Worm (Caenorhabditis elegans) whole organism, late embryonic: ENCODE results near the gene mltn-7.

Source experiments
- C38D4.7 ChIP-seq: fragments of 200-800 bp; sonication (Bioruptor generic); optimal IDR thresholded peaks from 2 replicates; lab custom pipeline; 2018; ENCODE audit warnings: mild to moderate bottlenecking, missing genetic modification characterization, moderate library complexity, missing compliant biosample characterization
- T23F11.4 ChIP-seq: fragments of 200-800 bp; sonication (Bioruptor generic); optimal IDR thresholded peaks from 2 replicates; lab custom pipeline; 2018; ENCODE audit warnings: mild to moderate bottlenecking, missing genetic modification characterization, missing compliant biosample characterization
- ceh-18 ChIP-seq: sonication (generic microtip); optimal IDR thresholded peaks from 2 replicates; lab custom pipeline; 2016; ENCODE audit warnings: missing genetic modification characterization, missing compliant biosample characterization
- ceh-31 ChIP-seq: sonication (generic microtip); optimal IDR thresholded peaks from 2 replicates; lab custom pipeline; 2016; ENCODE audit warnings: missing genetic modification characterization, missing compliant biosample characterization
- ceh-9 ChIP-seq: sonication (generic microtip); optimal IDR thresholded peaks from 2 replicates; lab custom pipeline; 2016; ENCODE audit warnings: mild to moderate bottlenecking, missing genetic modification characterization, inconsistent platforms, missing compliant biosample characterization
- dmd-4 ChIP-seq: sonication (generic microtip); optimal IDR thresholded peaks from 2 replicates; lab custom pipeline; 2016; ENCODE audit warnings: borderline replicate concordance, missing genetic modification characterization, missing compliant biosample characterization
- dve-1 ChIP-seq: sonication (generic microtip); optimal IDR thresholded peaks from 2 replicates; lab custom pipeline; 2017; ENCODE audit warnings: antibody characterized with exemption, mild to moderate bottlenecking, missing genetic modification characterization, missing compliant biosample characterization
- fax-1 ChIP-seq: sonication (generic microtip); optimal IDR thresholded peaks from 2 replicates; lab custom pipeline; 2016; ENCODE audit warnings: missing genotype, missing genetic modification characterization, missing compliant biosample characterization
- fkh-6 ChIP-seq: sonication (generic microtip); optimal IDR thresholded peaks from 2 replicates; lab custom pipeline; 2016; ENCODE audit warnings: missing genetic modification characterization, missing compliant biosample characterization
- gmeb-2 ChIP-seq: sonication (generic microtip); optimal IDR thresholded peaks from 2 replicates; lab custom pipeline; 2016; ENCODE audit warnings: missing genetic modification characterization, inconsistent platforms, missing compliant biosample characterization
- hlh-13 ChIP-seq: fragments of 200-800 bp; sonication (Bioruptor generic); optimal IDR thresholded peaks from 2 replicates; lab custom pipeline; 2018; ENCODE audit warnings: mild to moderate bottlenecking, missing genetic modification characterization, missing compliant biosample characterization
- hlh-15 ChIP-seq: sonication (generic microtip); optimal IDR thresholded peaks from 2 replicates; lab custom pipeline; 2016; ENCODE audit warnings: missing genetic modification characterization, missing compliant biosample characterization
- hlh-30 ChIP-seq: sonication (generic microtip); optimal IDR thresholded peaks from 2 replicates; lab custom pipeline; 2017; ENCODE audit warnings: antibody characterized with exemption, missing genetic modification characterization, missing compliant biosample characterization; ENCODE audit not compliant: insufficient read depth
- lim-6 ChIP-seq: sonication (generic microtip); optimal IDR thresholded peaks from 2 replicates; lab custom pipeline; 2016; ENCODE audit warnings: missing genetic modification characterization, missing compliant biosample characterization
- madf-2 ChIP-seq: sonication (generic microtip); optimal IDR thresholded peaks from 2 replicates; lab custom pipeline; 2017; ENCODE audit warnings: missing genetic modification characterization, missing compliant biosample characterization
- nfya-1 ChIP-seq: sonication (generic microtip); optimal IDR thresholded peaks from 2 replicates; lab custom pipeline; 2017; ENCODE audit warnings: missing genetic modification characterization, mild to moderate bottlenecking, missing compliant biosample characterization, antibody characterized with exemption, moderate library complexity
- nhr-232 ChIP-seq: sonication (generic microtip); optimal IDR thresholded peaks from 2 replicates; lab custom pipeline; 2016; ENCODE audit warnings: missing genetic modification characterization, missing compliant biosample characterization
- pag-3 ChIP-seq: sonication (generic microtip); optimal IDR thresholded peaks from 2 replicates; lab custom pipeline; 2016; ENCODE audit warnings: missing compliant biosample characterization, missing genetic modification characterization, borderline replicate concordance
- pax-1 ChIP-seq: fragments of 150-350 bp; optimal IDR thresholded peaks from 2 replicates; lab custom pipeline; 2014; ENCODE audit warnings: missing biosample characterization, missing genetic modification characterization
- pros-1 ChIP-seq: fragments of 150-350 bp; optimal IDR thresholded peaks from 2 replicates; lab custom pipeline; 2014; ENCODE audit warnings: missing biosample characterization, missing genetic modification reagents, missing genetic modification characterization
- ref-2 ChIP-seq: sonication (generic microtip); optimal IDR thresholded peaks from 2 replicates; lab custom pipeline; 2016; ENCODE audit warnings: missing genetic modification characterization, missing compliant biosample characterization
- rnt-1 ChIP-seq: sonication (generic microtip); optimal IDR thresholded peaks from 2 replicates; lab custom pipeline; 2016; ENCODE audit warnings: missing genetic modification characterization, missing compliant biosample characterization
- sox-2 ChIP-seq: fragments of 200-800 bp; sonication (Bioruptor generic); IDR thresholded peaks from 2 replicates; pipeline ENCODE4 v1.3.6; 2022; ENCODE audit warnings: missing genetic modification reagents, missing genetic modification characterization, missing compliant biosample characterization
- sox-4 ChIP-seq: sonication (generic microtip); optimal IDR thresholded peaks from 2 replicates; lab custom pipeline; 2017; ENCODE audit warnings: mild to moderate bottlenecking, missing genetic modification characterization, inconsistent platforms, missing compliant biosample characterization
- syd-9 ChIP-seq: sonication (generic microtip); optimal IDR thresholded peaks from 2 replicates; lab custom pipeline; 2016; ENCODE audit warnings: mild to moderate bottlenecking, missing genetic modification characterization, moderate library complexity, missing compliant biosample characterization
- tbx-2 ChIP-seq: sonication (generic microtip); optimal IDR thresholded peaks from 2 replicates; lab custom pipeline; 2016; ENCODE audit warnings: missing genetic modification characterization, missing compliant biosample characterization
- ttx-3 ChIP-seq: sonication (generic microtip); optimal IDR thresholded peaks from 2 replicates; lab custom pipeline; 2016; ENCODE audit warnings: missing genetic modification reagents, missing genetic modification characterization, missing compliant biosample characterization
- unc-55 ChIP-seq: sonication (generic microtip); optimal IDR thresholded peaks from 2 replicates; lab custom pipeline; 2017; ENCODE audit warnings: missing biosample characterization, missing genetic modification reagents, missing genetic modification characterization
- unc-86 ChIP-seq: sonication (generic microtip); optimal IDR thresholded peaks from 2 replicates; lab custom pipeline; 2016; ENCODE audit warnings: missing genetic modification characterization, missing compliant biosample characterization
- ztf-16 ChIP-seq: sonication (generic microtip); optimal IDR thresholded peaks from 2 replicates; lab custom pipeline; 2017; ENCODE audit warnings: missing genetic modification characterization, missing compliant biosample characterization

Gene mltn-7

ce11 chrV:351787-352186 is 18.3 kb upstream of the mltn-7 start:
- TF ChIP-seq rnt-1 (tag; lab: Kevin White, UChicago) (no peak), ztf-16 (tag; lab: Kevin White, UChicago) (no peak), pag-3 (tag; lab: Kevin White, UChicago) (no peak)

DNA sequence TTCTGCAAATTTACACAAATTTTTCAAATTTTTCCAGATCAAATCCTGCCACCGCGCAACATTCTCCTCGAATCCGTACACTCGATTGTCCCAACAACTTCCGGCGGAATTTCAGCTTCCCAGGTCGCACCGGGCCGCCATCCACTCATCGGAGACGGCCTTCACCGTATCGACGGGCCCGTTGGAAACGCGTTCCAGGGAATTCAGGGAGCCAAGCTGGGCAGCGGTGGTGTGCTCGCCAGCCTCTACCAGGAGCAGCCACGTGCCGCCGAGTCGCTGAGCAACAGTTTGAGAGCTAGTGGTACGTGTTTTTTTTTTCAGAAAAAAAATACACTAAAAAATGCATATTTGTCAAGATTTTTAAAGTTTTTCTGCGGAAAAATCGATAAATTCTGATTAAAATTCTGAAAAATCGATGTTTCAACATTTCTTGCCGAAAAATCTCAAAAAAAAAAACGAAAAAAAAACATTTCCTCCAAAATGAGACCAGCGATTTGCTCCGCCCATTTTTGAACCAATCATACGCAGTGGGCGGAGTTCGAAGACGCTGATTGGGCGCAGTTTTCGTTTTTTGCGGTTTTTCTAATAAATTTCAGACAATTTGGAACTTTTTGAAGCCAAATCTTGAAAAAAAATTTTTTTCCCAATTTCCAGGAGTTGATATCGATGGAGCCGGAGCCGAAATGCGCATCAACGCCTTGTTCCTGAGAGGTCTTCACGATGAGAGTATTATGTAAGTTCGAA is 13.0 kb upstream of the mltn-7 start:
- TF ChIP-seq nfya-1 (tag; lab: Kevin White, UChicago) (peak; percentile 65), hlh-15 (tag; lab: Kevin White, UChicago) (no peak)
- TF ChIP-seq, all 69 proteins: peak for 1

- TF ChIP-seq tbx-2 (tag; lab: Kevin White, UChicago) (no peak), ceh-31 (no peak), sox-4 (tag; lab: Kevin White, UChicago) (no peak), madf-2 (tag; lab: Kevin White, UChicago) (no peak), hlh-30 (tag; lab: Kevin White, UChicago) (no peak), unc-55 (GFP tag; lab: Kevin White, UChicago) (no peak), ceh-18 (no peak), nhr-232 (tag; lab: Kevin White, UChicago) (no peak), syd-9 (tag; lab: Kevin White, UChicago) (no peak), fax-1 (tag; lab: Kevin White, UChicago) (no peak), T23F11.4 (GFP tag; lab: Kevin White, UChicago) (no peak), ceh-9 (no peak), gmeb-2 (tag; lab: Kevin White, UChicago) (no peak), dmd-4 (tag; lab: Kevin White, UChicago) (no peak)
- TF ChIP-seq, all 69 proteins: peak for 0
Observed at ce11 chrV:358473-358872, 11.7 kb upstream of the mltn-7 start.

DNA sequence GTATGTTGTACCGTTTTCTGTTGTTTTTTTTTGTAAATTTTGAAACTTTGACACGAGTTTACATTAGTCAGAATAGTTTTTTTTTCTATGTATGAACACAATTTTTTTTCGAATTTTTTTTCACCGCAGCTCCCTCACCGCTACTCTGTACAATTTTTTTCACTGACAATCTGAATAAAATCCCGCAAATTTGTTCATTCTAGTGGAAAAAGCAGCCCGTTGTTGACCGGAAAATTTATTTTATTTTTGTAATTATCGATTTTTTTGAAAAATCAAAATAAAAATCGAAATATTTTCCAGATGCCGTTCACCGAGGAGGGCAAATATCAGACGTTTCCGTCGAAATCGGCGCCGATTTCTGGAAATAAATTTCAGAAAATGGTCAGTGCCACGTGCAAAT is 10.7 kb upstream of the mltn-7 start, which contains the start of gene T22H9.1:
TSS of gene T22H9.1 (plus strand) at position 301 of the 400 bp plus-strand sequence.
- TF ChIP-seq rnt-1 (tag; lab: Kevin White, UChicago) (no peak), lim-6 (tag; lab: Kevin White, UChicago) (no peak), ref-2 (tag; lab: Kevin White, UChicago) (no peak), fax-1 (tag; lab: Kevin White, UChicago) (no peak), hlh-13 (GFP tag; lab: Kevin White, UChicago) (no peak)

DNA sequence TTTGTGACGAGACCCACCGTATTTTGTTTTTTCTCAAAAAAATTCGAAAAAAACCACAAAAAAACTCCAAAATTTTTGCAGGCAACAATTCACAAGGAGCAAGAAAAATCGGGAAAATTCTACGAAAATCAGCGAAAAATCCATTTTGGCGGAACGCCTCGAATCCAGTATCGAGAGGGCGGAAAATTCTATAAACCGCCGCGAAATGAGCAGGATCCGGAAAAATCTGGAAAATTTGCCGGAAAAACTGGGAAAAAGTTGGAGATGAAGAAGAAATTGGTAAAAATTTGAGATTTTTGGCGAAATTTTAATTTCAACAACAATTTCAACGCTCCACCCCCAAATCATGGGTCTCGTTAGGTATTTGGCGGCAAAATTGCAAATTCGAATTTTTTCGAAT is 10.1 kb upstream of the mltn-7 start:
- TF ChIP-seq ref-2 (tag; lab: Kevin White, UChicago) (no peak), sox-2 (no peak), nhr-232 (tag; lab: Kevin White, UChicago) (no peak), fax-1 (tag; lab: Kevin White, UChicago) (no peak), fkh-6 (tag; lab: Kevin White, UChicago) (no peak), unc-86 (tag; lab: Kevin White, UChicago) (no peak), C38D4.7 (no peak)

DNA sequence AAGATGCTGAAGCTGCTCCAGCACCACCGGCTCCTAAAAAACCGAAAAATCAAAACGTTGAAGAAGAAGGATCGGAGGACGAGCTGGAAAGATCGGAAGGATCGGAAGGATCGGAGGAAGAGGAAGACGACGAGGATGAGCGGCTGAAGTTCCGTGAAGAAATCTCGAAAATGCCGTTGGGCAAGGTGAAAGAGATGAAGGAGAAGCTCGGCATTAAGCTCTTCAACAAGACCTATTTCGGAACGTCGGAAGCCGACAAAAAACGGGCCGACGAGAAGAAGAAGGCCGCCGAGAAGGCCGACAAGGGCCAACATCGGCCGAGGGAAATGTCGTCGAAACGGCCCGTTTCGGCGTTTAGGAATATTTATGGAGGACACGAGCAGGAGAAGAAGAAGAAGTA is 8.8 kb upstream of the mltn-7 start:
- TF ChIP-seq T23F11.4 (GFP tag; lab: Kevin White, UChicago): no peak

DNA sequence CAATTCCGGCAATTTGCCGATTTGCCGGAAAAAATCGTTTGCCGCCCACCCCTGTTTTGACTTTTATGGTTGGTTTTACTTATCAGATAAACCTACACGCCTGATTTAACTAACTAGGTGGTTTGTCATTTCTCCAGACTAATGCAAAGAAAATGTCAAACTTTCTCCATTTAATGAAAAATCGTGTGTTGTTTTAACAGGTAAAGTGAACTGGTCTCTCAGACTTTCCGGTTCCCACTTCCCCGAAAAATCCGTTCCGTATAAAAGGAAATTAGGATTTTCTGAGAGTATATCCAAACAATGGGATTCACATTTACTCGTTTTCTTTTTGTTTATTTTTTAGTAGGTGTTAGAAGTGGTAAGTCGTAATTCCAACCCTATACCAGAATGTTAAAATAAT is 5.5 kb upstream of the mltn-7 start, which contains the start of gene mltn-6:
TSS of gene mltn-6 (plus strand) at position 301 of the 400 bp plus-strand sequence.
- TF ChIP-seq lim-6 (tag; lab: Kevin White, UChicago) (no peak), pax-1 (tag; lab: Kevin White, UChicago) (no peak), ttx-3 (tag; lab: Kevin White, UChicago) (no peak), dve-1 (no peak), pros-1 (no peak)
